Fruit fly (Drosophila melanogaster) whole organism, adult: ENCODE data around the gene CG14805.
A peak's percentile ranks its signal among the peaks of the same experiment; 100 is the strongest.

Experiments
- CG11617 ChIP-seq: fragments of 200-800 bp; sonication (Bioruptor generic); optimal IDR thresholded peaks from 2 replicates; lab custom pipeline; 2017; ENCODE audit warnings: mild to moderate bottlenecking, missing biosample characterization, missing genetic modification reagents, missing genetic modification characterization
- CG12768 ChIP-seq: fragments of 200-800 bp; sonication (Bioruptor generic); optimal IDR thresholded peaks from 2 replicates; lab custom pipeline; 2017; ENCODE audit warnings: missing biosample characterization, missing genetic modification characterization, mild to moderate bottlenecking, moderate library complexity, missing genetic modification reagents
- CG14711 ChIP-seq: fragments of 200-800 bp; sonication (Bioruptor generic); optimal IDR thresholded peaks from 2 replicates; lab custom pipeline; 2018; ENCODE audit warnings: missing biosample characterization, mild to moderate bottlenecking, missing genetic modification characterization, moderate library complexity
- CG1620 ChIP-seq: fragments of 200-800 bp; sonication (Bioruptor generic); optimal IDR thresholded peaks from 2 replicates; lab custom pipeline; 2016; ENCODE audit warnings: missing biosample characterization, missing genetic modification characterization
- CG33017 ChIP-seq: fragments of 200-800 bp; sonication (Bioruptor generic); optimal IDR thresholded peaks from 2 replicates; lab custom pipeline; 2018; ENCODE audit warnings: missing biosample characterization, mild to moderate bottlenecking, missing genetic modification characterization, moderate library complexity
- CG5204 ChIP-seq: fragments of 200-800 bp; sonication (Bioruptor generic); optimal IDR thresholded peaks from 2 replicates; lab custom pipeline; 2016; ENCODE audit warnings: missing biosample characterization, missing genetic modification characterization
- CG7045 ChIP-seq: fragments of 200-800 bp; sonication (Bioruptor generic); optimal IDR thresholded peaks from 2 replicates; lab custom pipeline; 2017; ENCODE audit warnings: missing biosample characterization, mild to moderate bottlenecking, missing genetic modification characterization
- CG7101 ChIP-seq: fragments of 200-800 bp; sonication (Bioruptor generic); optimal IDR thresholded peaks from 2 replicates; lab custom pipeline; 2018; ENCODE audit warnings: missing biosample characterization, mild to moderate bottlenecking, missing genetic modification characterization, moderate library complexity
- Clk ChIP-seq: fragments of 200-800 bp; sonication (Bioruptor generic); optimal IDR thresholded peaks from 2 replicates; lab custom pipeline; 2017; ENCODE audit warnings: missing biosample characterization, missing genetic modification characterization
- Crg-1 ChIP-seq: fragments of 200-800 bp; sonication (Bioruptor generic); optimal IDR thresholded peaks from 2 replicates; lab custom pipeline; 2016; ENCODE audit warnings: missing biosample characterization, missing genetic modification characterization
- Hr96 ChIP-seq: fragments of 200-800 bp; sonication (Bioruptor generic); optimal IDR thresholded peaks from 2 replicates; lab custom pipeline; 2016; ENCODE audit warnings: missing biosample characterization, missing genetic modification characterization
- Mnt ChIP-seq: fragments of 200-800 bp; sonication (Bioruptor generic); optimal IDR thresholded peaks from 2 replicates; lab custom pipeline; 2016; ENCODE audit warnings: missing biosample characterization, mild to moderate bottlenecking, missing genetic modification characterization
- bab1 ChIP-seq: fragments of 200-800 bp; sonication (Bioruptor generic); optimal IDR thresholded peaks from 3 replicates; lab custom pipeline; 2019; ENCODE audit warnings: missing biosample characterization, mild to moderate bottlenecking, missing genetic modification characterization, moderate library complexity
- cic ChIP-seq: fragments of 200-800 bp; sonication (Bioruptor generic); optimal IDR thresholded peaks from 2 replicates; lab custom pipeline; 2017; ENCODE audit warnings: missing biosample characterization, mild to moderate bottlenecking, missing genetic modification characterization, moderate library complexity
- cnc ChIP-seq, 2 experiments: fragments of >200 bp; optimal IDR thresholded peaks; 2 replicates each; lab custom pipeline; 2017
- kay ChIP-seq: fragments of 200-800 bp; sonication (Bioruptor generic); peaks from one replicate; lab custom pipeline; 2016; ENCODE audit warnings: missing biosample characterization, missing genetic modification characterization, borderline replicate concordance
- ovo ChIP-seq: fragments of 200-800 bp; sonication (Bioruptor generic); optimal IDR thresholded peaks from 2 replicates; lab custom pipeline; 2016; ENCODE audit warnings: missing biosample characterization, missing genetic modification characterization
- pad ChIP-seq: fragments of 200-800 bp; sonication (Bioruptor generic); optimal IDR thresholded peaks from 3 replicates; lab custom pipeline; 2017; ENCODE audit warnings: missing biosample characterization, missing genetic modification characterization, mild to moderate bottlenecking, moderate library complexity, missing genetic modification reagents
- tj ChIP-seq: fragments of 200-800 bp; sonication (Bioruptor generic); optimal IDR thresholded peaks from 3 replicates; lab custom pipeline; 2017; ENCODE audit warnings: missing biosample characterization, mild to moderate bottlenecking, missing genetic modification characterization, moderate library complexity
- toe ChIP-seq: fragments of 200-800 bp; sonication (Bioruptor generic); optimal IDR thresholded peaks from 2 replicates; lab custom pipeline; 2016; ENCODE audit warnings: missing biosample characterization, missing genetic modification characterization

Gene CG14805

DNA sequence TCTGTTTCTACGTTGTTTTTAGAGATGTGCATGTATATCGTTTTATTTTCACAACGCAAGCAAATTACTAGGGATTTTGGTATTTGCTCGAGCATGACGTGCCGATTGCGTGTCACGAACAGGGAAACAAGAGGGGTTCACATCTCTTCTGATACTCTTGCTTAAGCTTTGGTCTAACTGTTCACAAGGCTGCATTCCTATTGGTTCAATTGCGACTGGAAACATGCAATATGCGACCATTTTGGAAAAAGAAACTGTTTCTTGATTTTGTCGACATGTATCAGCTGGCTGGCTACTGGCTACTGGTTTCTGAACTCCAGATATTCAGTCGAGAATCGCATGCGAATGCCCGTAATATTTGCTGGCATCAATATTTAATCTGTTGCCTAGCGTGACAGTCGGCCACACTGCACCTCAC lies 3.0 kb downstream of the CG14805 start, which contains the start of gene Coa8:
Gene Coa8 (plus strand): TSS at position 144 of the 418 bp plus-strand sequence.
- peak; percentile 83 for TF ChIP-seq pad
- peak; percentile 60 for TF ChIP-seq CG1620 (GFP tag; lab: Kevin White, UChicago)
- TF ChIP-seq CG7101 (tag; lab: Kevin White, UChicago), result peak; percentile 78
- no peak for TF ChIP-seq kay
- TF ChIP-seq ovo (GFP tag; lab: Kevin White, UChicago), result peak; percentile 73
- peak; percentile 42 for TF ChIP-seq tj (GFP tag; lab: Kevin White, UChicago)
- TF ChIP-seq CG33017, result peak; percentile 16
- TF ChIP-seq CG12768 (GFP tag; lab: Kevin White, UChicago), result peak; percentile 29
- TF ChIP-seq cnc (optimal IDR thresholded peaks at IDR 0.05; lab: Kevin White, UChicago), result no peak
- TF ChIP-seq cic (GFP tag; lab: Kevin White, UChicago), result no peak
- TF ChIP-seq Crg-1 (GFP tag; lab: Kevin White, UChicago), result peak; percentile 47
- peak; percentile 72 for TF ChIP-seq bab1 (GFP tag; lab: Kevin White, UChicago)
- TF ChIP-seq CG5204, result no peak
- peak; percentile 67 for TF ChIP-seq Mnt (GFP tag; lab: Kevin White, UChicago)
- peak; percentile 60 for TF ChIP-seq CG11617
- peak; percentile 2 for TF ChIP-seq toe (GFP tag; lab: Kevin White, UChicago)
- peak; percentile 43 for TF ChIP-seq CG14711
- TF ChIP-seq Clk (GFP tag; lab: Kevin White, UChicago), result peak; percentile 11
- TF ChIP-seq CG7045 (GFP tag; lab: Kevin White, UChicago), result no peak
- TF ChIP-seq Hr96 (GFP tag; lab: Kevin White, UChicago), result peak; percentile 70

DNA sequence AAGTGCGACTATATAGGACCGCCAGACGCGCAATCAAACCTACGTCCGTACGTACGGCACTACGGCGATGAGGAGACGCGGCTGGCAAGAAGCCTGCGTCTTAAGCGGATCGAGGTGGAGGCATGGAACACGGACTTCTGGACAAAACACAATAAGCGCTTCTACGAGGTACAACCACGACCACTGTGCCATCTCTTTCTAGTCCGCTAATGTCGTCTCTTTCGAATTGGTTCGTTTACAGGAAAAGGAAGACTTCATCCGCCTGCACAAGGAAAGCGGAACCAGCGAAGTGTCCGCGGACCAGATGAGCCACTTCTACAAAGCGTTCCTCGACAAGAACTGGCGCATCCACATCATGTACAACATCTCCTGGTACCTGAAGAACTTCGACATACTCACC lies 3.7 kb downstream of the CG14805 start:
- TF ChIP-seq CG11617 (no peak), Hr96 (GFP tag; lab: Kevin White, UChicago) (no peak), toe (GFP tag; lab: Kevin White, UChicago) (no peak), cnc (optimal IDR thresholded peaks at IDR 0.05; lab: Kevin White, UChicago) (no peak), CG12768 (GFP tag; lab: Kevin White, UChicago) (no peak), ovo (GFP tag; lab: Kevin White, UChicago) (no peak), CG14711 (no peak), Mnt (GFP tag; lab: Kevin White, UChicago) (no peak), CG7101 (tag; lab: Kevin White, UChicago) (no peak), bab1 (GFP tag; lab: Kevin White, UChicago) (no peak), CG7045 (GFP tag; lab: Kevin White, UChicago) (no peak), Clk (GFP tag; lab: Kevin White, UChicago) (no peak), CG5204 (no peak), kay (no peak)

DNA sequence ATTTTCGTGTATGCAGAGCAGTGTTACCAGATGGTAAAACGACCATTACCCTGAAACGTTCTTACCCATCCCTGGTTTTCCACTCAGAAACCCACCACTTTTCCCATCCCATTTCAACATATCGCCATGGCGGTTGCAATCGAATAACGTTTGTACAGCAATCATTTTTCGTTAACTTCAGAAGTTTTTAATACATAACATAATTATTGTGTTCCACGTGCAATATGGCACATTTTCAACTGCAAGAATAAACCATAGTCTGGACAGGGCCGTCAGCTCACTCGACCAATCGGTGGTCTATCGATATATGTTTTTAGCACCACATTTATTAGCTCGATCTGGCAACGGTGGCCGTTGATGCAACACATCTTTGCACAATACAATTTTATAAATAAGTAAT lies 12.8 kb downstream of the CG14805 start, which contains the start of the genes trr and mRpL16:
Gene trr (minus strand): TSS at position 25 of the 400 bp plus-strand sequence.
Gene mRpL16 (plus strand): TSS at position 331 of the 400 bp plus-strand sequence.
- no peak for TF ChIP-seq Hr96 (GFP tag; lab: Kevin White, UChicago)
- TF ChIP-seq CG1620 (GFP tag; lab: Kevin White, UChicago), result peak; percentile 53
- no peak for TF ChIP-seq CG7045 (GFP tag; lab: Kevin White, UChicago)
- no peak for TF ChIP-seq toe (GFP tag; lab: Kevin White, UChicago)
- TF ChIP-seq tj (GFP tag; lab: Kevin White, UChicago), result peak; percentile 49
- no peak for TF ChIP-seq cnc (optimal IDR thresholded peaks at IDR 0.05; lab: Kevin White, UChicago)
- no peak for TF ChIP-seq kay
- no peak for TF ChIP-seq cic (GFP tag; lab: Kevin White, UChicago)
- TF ChIP-seq Crg-1 (GFP tag; lab: Kevin White, UChicago), result peak; percentile 18
- peak; percentile 64 for TF ChIP-seq CG7101 (tag; lab: Kevin White, UChicago)
- no peak for TF ChIP-seq Clk (GFP tag; lab: Kevin White, UChicago)
- TF ChIP-seq CG14711, result peak; percentile 54
- TF ChIP-seq ovo (GFP tag; lab: Kevin White, UChicago), result no peak
- TF ChIP-seq bab1 (GFP tag; lab: Kevin White, UChicago), result peak; percentile 81
- peak; percentile 64 for TF ChIP-seq CG11617
- no peak for TF ChIP-seq CG12768 (GFP tag; lab: Kevin White, UChicago)
- TF ChIP-seq CG33017, result peak; percentile 7
- TF ChIP-seq CG5204, result no peak
- TF ChIP-seq Mnt (GFP tag; lab: Kevin White, UChicago), result peak; percentile 65
- peak; percentile 57 for TF ChIP-seq pad

DNA sequence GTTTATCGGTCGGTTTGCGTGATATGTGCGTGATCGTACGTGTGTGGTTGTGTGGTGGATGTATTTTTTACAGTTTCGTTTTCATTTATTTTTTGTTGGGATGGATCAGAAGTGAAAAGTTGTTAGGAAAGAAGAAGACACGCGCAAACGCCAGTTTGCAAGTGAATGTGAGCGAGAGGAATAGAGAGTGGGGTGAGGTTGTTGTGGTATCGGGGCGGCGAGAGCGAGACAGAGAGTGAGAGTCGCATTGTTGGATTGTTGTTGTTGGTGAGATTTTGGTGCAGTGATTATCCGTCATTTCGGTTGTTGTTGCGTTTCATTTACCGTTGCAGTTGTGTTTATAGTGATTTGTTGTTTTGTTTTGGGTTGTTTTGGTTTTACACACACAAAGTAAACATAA lies 16.4 kb downstream of the CG14805 start:
- TF ChIP-seq CG12768 (GFP tag; lab: Kevin White, UChicago), result no peak
- peak; percentile 8 for TF ChIP-seq cic (GFP tag; lab: Kevin White, UChicago)

DNA sequence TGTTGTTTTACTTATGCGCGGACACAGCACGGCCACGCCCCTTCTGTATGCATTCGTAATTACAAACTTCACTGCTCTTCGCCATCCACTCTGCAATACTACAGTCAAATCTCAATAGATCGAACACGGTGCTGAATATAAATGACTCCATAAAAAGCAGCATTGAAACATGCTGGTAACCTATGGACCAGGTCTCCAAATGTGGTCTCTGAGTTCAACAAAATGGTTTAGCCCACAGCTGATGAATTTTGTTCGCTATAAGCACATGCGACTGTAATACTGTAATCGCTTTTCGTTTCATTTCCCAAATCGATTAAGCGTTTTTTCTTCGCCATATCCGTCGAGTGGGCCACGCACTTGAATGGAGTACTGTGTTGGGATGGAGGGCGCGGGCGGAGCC lies 20.3 kb downstream of the CG14805 start:
- no peak for TF ChIP-seq tj (GFP tag; lab: Kevin White, UChicago)
- no peak for TF ChIP-seq cnc (optimal IDR thresholded peaks at IDR 0.05; lab: Kevin White, UChicago)
- TF ChIP-seq CG7045 (GFP tag; lab: Kevin White, UChicago), result no peak
- no peak for TF ChIP-seq ovo (GFP tag; lab: Kevin White, UChicago)
- no peak for TF ChIP-seq bab1 (GFP tag; lab: Kevin White, UChicago)
- no peak for TF ChIP-seq pad
- no peak for TF ChIP-seq CG14711
- no peak for TF ChIP-seq CG5204
- no peak for TF ChIP-seq kay
- no peak for TF ChIP-seq CG1620 (GFP tag; lab: Kevin White, UChicago)
- TF ChIP-seq cic (GFP tag; lab: Kevin White, UChicago), result no peak
- no peak for TF ChIP-seq Hr96 (GFP tag; lab: Kevin White, UChicago)
- no peak for TF ChIP-seq CG12768 (GFP tag; lab: Kevin White, UChicago)
- no peak for TF ChIP-seq Clk (GFP tag; lab: Kevin White, UChicago)
- no peak for TF ChIP-seq CG11617
- no peak for TF ChIP-seq CG7101 (tag; lab: Kevin White, UChicago)
- no peak for TF ChIP-seq Mnt (GFP tag; lab: Kevin White, UChicago)
- no peak for TF ChIP-seq CG33017
- TF ChIP-seq toe (GFP tag; lab: Kevin White, UChicago), result no peak
